Fruit fly (Drosophila melanogaster): ENCODE measurements around the gene Faf2.

The Faf2 gene

dm6 chr2L:18694724-18695105 is 13.8 kb downstream of the Faf2 start (continued):
- TF ChIP-seq Dref (GFP tag; IDR thresholded peaks at IDR 0.05) (no peak), CG9797 (GFP tag; optimal IDR thresholded peaks at IDR 0.05) (no peak), CG14441 (GFP tag; IDR thresholded peaks at IDR 0.05) (peak; percentile 35; the same call in 1 of the 2 replicates), zfh2 (GFP tag; optimal IDR thresholded peaks at IDR 0.05) (no peak), vvl (GFP tag; IDR thresholded peaks at IDR 0.05) (peak; percentile 33; the same call in 1 of the 2 replicates), row (GFP tag; IDR thresholded peaks at IDR 0.05) (peak; percentile 55), CG15269 (tag; optimal IDR thresholded peaks at IDR 0.05) (peak; percentile 3), pum (GFP tag; optimal IDR thresholded peaks at IDR 0.05) (peak; percentile 21), CG12219 (GFP tag; optimal IDR thresholded peaks at IDR 0.05) (peak; percentile 10), CG3847 (GFP tag; IDR thresholded peaks at IDR 0.05) (peak; percentile 40), CG7556 (GFP tag; optimal IDR thresholded peaks at IDR 0.05) (peak; percentile 24), cad (GFP tag; optimal IDR thresholded peaks at IDR 0.05) (no peak), CG11504 (tag; optimal IDR thresholded peaks at IDR 0.05) (peak; percentile 61), Adf1 (GFP tag; IDR thresholded peaks at IDR 0.05) (0 out of 2 replicates have a peak, but pooled peaks have one; percentile 4), Aef1 (GFP tag; IDR thresholded peaks at IDR 0.05) (peak; percentile 39; the same call in 2 of the 3 replicates), bigmax (GFP tag; optimal IDR thresholded peaks at IDR 0.05) (no peak), dpn (GFP tag; optimal IDR thresholded peaks at IDR 0.05) (peak in 1 of 2 experiments; percentile 31), CG17385 (GFP tag; optimal IDR thresholded peaks at IDR 0.05) (peak; percentile 18), lilli (GFP tag; optimal IDR thresholded peaks at IDR 0.05) (no peak), CG10431 (GFP tag; optimal IDR thresholded peaks at IDR 0.05) (no peak), Jarid2 (GFP tag; optimal IDR thresholded peaks at IDR 0.05) (no peak), ind (GFP tag; optimal IDR thresholded peaks at IDR 0.05) (peak; percentile 22), az2 (GFP tag; optimal IDR thresholded peaks at IDR 0.05) (peak; percentile 48), zf30C (GFP tag; optimal IDR thresholded peaks at IDR 0.05) (peak; percentile 49), trem (tag; optimal IDR thresholded peaks at IDR 0.05) (no peak), peb (GFP tag; IDR thresholded peaks at IDR 0.05) (no peak), dmrt11E (tag; optimal IDR thresholded peaks at IDR 0.05) (peak; percentile 18), esg (GFP tag; conservative IDR thresholded peaks at IDR 0.05) (0 out of 2 replicates have a peak, but pooled peaks have one; percentile 18), gfzf (GFP tag; optimal IDR thresholded peaks at IDR 0.05) (no peak), CG10366 (GFP tag; IDR thresholded peaks at IDR 0.05) (no peak; the same call in 1 of the 2 replicates), CG13424 (tag; optimal IDR thresholded peaks at IDR 0.05) (peak; percentile 46), ftz-f1 (GFP tag; optimal IDR thresholded peaks at IDR 0.05) (no peak), unpg (GFP tag; optimal IDR thresholded peaks at IDR 0.05) (peak; percentile 72), al (GFP tag; IDR thresholded peaks at IDR 0.05) (0 out of 2 replicates have a peak, but pooled peaks have one; percentile 26), Ptx1 (GFP tag; IDR thresholded peaks at IDR 0.05) (peak; percentile 69), bsh (GFP tag; optimal IDR thresholded peaks at IDR 0.05) (peak in 1 of 2 experiments; percentile 68), CG2712 (tag; optimal IDR thresholded peaks at IDR 0.05) (peak; percentile 29), rib (GFP tag; IDR thresholded peaks at IDR 0.05) (no peak), CG9932 (GFP tag; IDR thresholded peaks at IDR 0.05) (peak; percentile 29; the same call in 1 of the 2 replicates)

DNA sequence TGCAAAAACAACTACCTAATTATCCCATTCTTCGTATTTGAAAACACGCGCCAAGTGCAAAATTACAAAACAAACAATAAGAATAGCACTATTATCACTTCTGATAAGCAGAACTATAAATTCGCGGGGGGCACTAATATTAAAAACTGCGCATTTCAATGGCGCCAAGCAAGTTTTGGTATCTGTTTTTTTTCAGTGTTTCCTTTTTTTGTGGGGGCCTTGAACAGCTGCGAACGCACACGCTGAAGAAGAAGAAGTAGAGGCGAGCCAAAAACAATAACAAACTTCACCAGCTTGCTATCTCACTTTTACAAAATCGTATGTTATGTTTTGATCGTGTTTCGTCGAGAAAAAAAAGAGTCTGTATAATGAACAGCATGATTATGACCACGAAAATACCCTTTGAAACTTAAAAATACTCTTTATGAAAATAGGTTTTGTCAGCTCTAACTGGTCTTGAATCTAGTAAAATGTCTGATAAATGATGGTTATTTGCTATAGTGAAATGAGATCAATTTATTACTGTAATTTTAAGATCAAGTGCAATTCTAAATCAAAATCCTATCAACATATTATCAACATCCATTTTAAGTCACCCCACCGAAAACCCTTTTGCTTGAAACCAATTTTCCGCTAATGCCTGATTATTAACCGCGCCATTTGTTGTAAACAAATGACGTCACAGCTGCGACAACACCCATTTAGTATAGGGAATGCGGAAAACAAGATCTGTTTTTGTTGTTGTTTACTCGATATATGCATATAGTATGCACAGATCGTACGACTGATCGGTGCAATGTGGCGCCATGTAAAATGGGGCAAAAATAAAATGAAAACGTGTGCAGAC is 14.4 kb downstream of the Faf2 start:
- TF ChIP-seq dmrt11E (tag; optimal IDR thresholded peaks at IDR 0.05) (no peak), CG16815 (GFP tag; optimal IDR thresholded peaks at IDR 0.05) (peak; percentile 5), Sox100B (GFP tag; optimal IDR thresholded peaks at IDR 0.05) (peak; percentile 28), CG16779 (GFP tag; IDR thresholded peaks at IDR 0.05) (peak; percentile 70; the same call in 1 of the 2 replicates), Dp (GFP tag; optimal IDR thresholded peaks at IDR 0.05) (peak; percentile 34), prd (optimal IDR thresholded peaks at IDR 0.05) (no peak), prd (GFP tag; IDR thresholded peaks at IDR 0.05) (peak; percentile 66), B-H1 (GFP tag; IDR thresholded peaks at IDR 0.05) (peak; percentile 20), CG34376 (GFP tag; optimal IDR thresholded peaks at IDR 0.05) (peak; percentile 69), CG12071 (GFP tag; optimal IDR thresholded peaks at IDR 0.05) (peak; percentile 55), CG9817 (tag; optimal IDR thresholded peaks at IDR 0.05) (peak; percentile 2), CG11695 (GFP tag; IDR thresholded peaks at IDR 0.05) (peak; percentile 36; the same call in 1 of the 3 replicates), mirr (GFP tag; optimal IDR thresholded peaks at IDR 0.05) (peak; percentile 74)
